Fruit fly (Drosophila melanogaster) whole organism, pupa: ENCODE measurements around the gene Sirup.

Source experiments
- D1 ChIP-seq: fragments of 200-800 bp; sonication (Bioruptor generic); optimal IDR thresholded peaks from 2 replicates; lab custom pipeline; 2018; ENCODE audit warnings: missing biosample characterization, mild to moderate bottlenecking, missing genetic modification characterization, moderate library complexity
- Ets98B ChIP-seq: fragments of 200-800 bp; sonication (Bioruptor generic); IDR thresholded peaks from 2 replicates; pipeline ENCODE4 v1.3.6; 2022; ENCODE audit warnings: missing biosample characterization, missing genetic modification characterization
- Snoo ChIP-seq: fragments of 200-800 bp; sonication (Bioruptor generic); optimal IDR thresholded peaks from 3 replicates; lab custom pipeline; 2017; ENCODE audit warnings: missing biosample characterization, mild to moderate bottlenecking, missing genetic modification characterization, inconsistent platforms
- fd96Ca ChIP-seq: fragments of 200-800 bp; sonication (Bioruptor generic); IDR thresholded peaks from 3 replicates; pipeline ENCODE4 v1.3.6; 2022; ENCODE audit warnings: missing biosample characterization, missing genetic modification characterization
- gl ChIP-seq: fragments of 200-800 bp; sonication (Bioruptor generic); optimal IDR thresholded peaks from 2 replicates; lab custom pipeline; 2018; ENCODE audit warnings: missing biosample characterization, mild to moderate bottlenecking, missing genetic modification characterization

dm6 chr2L:7968054-7968453 lies 30.6 kb upstream of the Sirup start:
- no peak for TF ChIP-seq fd96Ca (GFP tag; lab: Robert Waterston, UW)
- TF ChIP-seq Ets98B (GFP tag; lab: Robert Waterston, UW), result peak; percentile 39; the same call in 1 of the 2 replicates
- no peak for TF ChIP-seq gl (tag; lab: Kevin White, UChicago)
- no peak for TF ChIP-seq Snoo (tag; lab: Kevin White, UChicago)
- peak; percentile 63 for TF ChIP-seq D1 (tag; lab: Kevin White, UChicago)
